Worm (Caenorhabditis elegans) whole organism, L1 larva: ENCODE results near the gene smg-8.

Experiments used
- C04F5.9 ChIP-seq: sonication (generic microtip); optimal IDR thresholded peaks from 2 replicates; lab custom pipeline; 2016; ENCODE audit warnings: missing genetic modification characterization, missing compliant biosample characterization
- aha-1 ChIP-seq: fragments of 150-350 bp; optimal IDR thresholded peaks from 2 replicates; lab custom pipeline; 2014; ENCODE audit warnings: missing biosample characterization, missing genetic modification characterization
- aly-2 ChIP-seq: fragments of 150-350 bp; optimal IDR thresholded peaks from 2 replicates; lab custom pipeline; 2014; ENCODE audit warnings: missing biosample characterization, missing genetic modification characterization
- ama-1 ChIP-seq: fragments of 150-350 bp; optimal IDR thresholded peaks from 2 replicates; lab custom pipeline; 2014
- ceh-8 ChIP-seq: fragments of 200-800 bp; sonication (Bioruptor generic); optimal IDR thresholded peaks from 2 replicates; lab custom pipeline; 2018; ENCODE audit warnings: mild to moderate bottlenecking, missing genetic modification characterization, moderate library complexity, missing compliant biosample characterization
- ceh-88 ChIP-seq: fragments of 200-800 bp; sonication (Bioruptor generic); IDR thresholded peaks from 2 replicates; pipeline ENCODE4 v1.3.6; 2022; ENCODE audit warnings: missing genetic modification characterization, missing compliant biosample characterization
- ces-1 ChIP-seq: fragments of 150-350 bp; optimal IDR thresholded peaks from 2 replicates; lab custom pipeline; 2014; ENCODE audit warnings: missing biosample characterization, missing genetic modification reagents, missing genetic modification characterization
- dpl-1 ChIP-seq, 3 experiments: fragments of 150-350 bp in 2 of 3; sonication (generic microtip) in 1 of 3; optimal IDR thresholded peaks; 2 replicates each; lab custom pipeline; 2014 to 2017; ENCODE audit warnings: missing biosample characterization in 3 of 3, missing genetic modification characterization in 3 of 3, missing genetic modification reagents in 3 of 3
- dsc-1 ChIP-seq: sonication (generic microtip); optimal IDR thresholded peaks from 2 replicates; lab custom pipeline; 2016; ENCODE audit warnings: mild to moderate bottlenecking, missing genetic modification characterization, missing compliant biosample characterization
- efl-1 ChIP-seq, 4 experiments: fragments of 150-350 bp; optimal IDR thresholded peaks in 3 of 4; peaks in 1 of 4; 1 replicate in 1 of 4; 2 replicates in 3 of 4; lab custom pipeline; 2014; ENCODE audit warnings: missing biosample characterization in 2 of 4, missing genetic modification characterization in 2 of 4, missing genetic modification reagents in 2 of 4
- ets-5 ChIP-seq: fragments of 200-800 bp; sonication (Bioruptor generic); IDR thresholded peaks from 2 replicates; pipeline ENCODE4 v1.3.6; 2022; ENCODE audit warnings: missing genetic modification characterization, missing compliant biosample characterization
- fkh-10 ChIP-seq: sonication (generic microtip); optimal IDR thresholded peaks from 2 replicates; lab custom pipeline; 2017; ENCODE audit warnings: missing biosample characterization, missing genetic modification reagents, missing genetic modification characterization
- hlh-4 ChIP-seq: sonication (generic microtip); optimal IDR thresholded peaks from 2 replicates; lab custom pipeline; 2016; ENCODE audit warnings: mild to moderate bottlenecking, missing genetic modification characterization, missing compliant biosample characterization
- hpl-2 ChIP-seq: fragments of 150-350 bp; optimal IDR thresholded peaks from 2 replicates; lab custom pipeline; 2014; ENCODE audit warnings: missing biosample characterization, missing genetic modification reagents, missing genetic modification characterization
- isw-1 ChIP-seq: fragments of 200-800 bp; sonication (Bioruptor generic); IDR thresholded peaks from 2 replicates; pipeline ENCODE4 v1.3.6; 2022; ENCODE audit warnings: missing genetic modification characterization, missing compliant biosample characterization
- jun-1 ChIP-seq: fragments of 150-350 bp; optimal IDR thresholded peaks from 2 replicates; lab custom pipeline; 2014; ENCODE audit warnings: missing biosample characterization, missing genetic modification reagents, missing genetic modification characterization
- lin-35 ChIP-seq, 2 experiments: fragments of 150-350 bp; optimal IDR thresholded peaks; 2 replicates each; lab custom pipeline; 2014; ENCODE audit warnings: missing biosample characterization in 2 of 2, missing genetic modification characterization in 2 of 2, missing genetic modification reagents in 2 of 2
- lir-3 ChIP-seq: sonication (generic microtip); optimal IDR thresholded peaks from 2 replicates; lab custom pipeline; 2016; ENCODE audit warnings: mild to moderate bottlenecking, missing genetic modification characterization, moderate library complexity, missing compliant biosample characterization; ENCODE audit not compliant: poor library complexity
- lsy-2 ChIP-seq, 2 experiments: fragments of 150-350 bp; optimal IDR thresholded peaks; 2 replicates each; lab custom pipeline; 2014; ENCODE audit warnings: missing biosample characterization in 2 of 2, missing genetic modification characterization in 2 of 2
- mdl-1 ChIP-seq, 2 experiments: fragments of 150-350 bp; optimal IDR thresholded peaks; 2 replicates each; lab custom pipeline; 2014 to 2017; ENCODE audit warnings: missing biosample characterization in 2 of 2, missing genetic modification characterization in 2 of 2, inconsistent platforms in 1 of 2
- nhr-11 ChIP-seq: fragments of 150-350 bp; optimal IDR thresholded peaks from 2 replicates; lab custom pipeline; 2014; ENCODE audit warnings: missing biosample characterization, missing genetic modification characterization
- nhr-12 ChIP-seq: sonication (generic microtip); optimal IDR thresholded peaks from 2 replicates; lab custom pipeline; 2017; ENCODE audit warnings: missing biosample characterization, missing genetic modification characterization
- nhr-237 ChIP-seq: fragments of 150-350 bp; optimal IDR thresholded peaks from 2 replicates; lab custom pipeline; 2014; ENCODE audit warnings: missing biosample characterization, missing genetic modification characterization
- nhr-28 ChIP-seq: fragments of 150-350 bp; optimal IDR thresholded peaks from 2 replicates; lab custom pipeline; 2014; ENCODE audit warnings: missing biosample characterization, missing genetic modification characterization
- nhr-76 ChIP-seq: sonication (generic microtip); optimal IDR thresholded peaks from 2 replicates; lab custom pipeline; 2017; ENCODE audit warnings: missing biosample characterization, missing genetic modification characterization
- nhr-84 ChIP-seq: sonication (generic microtip); optimal IDR thresholded peaks from 2 replicates; lab custom pipeline; 2017; ENCODE audit warnings: missing biosample characterization, missing genetic modification characterization
- nhr-85 ChIP-seq: sonication (generic microtip); peaks from one replicate; lab custom pipeline; 2016; ENCODE audit warnings: missing genetic modification characterization, inconsistent platforms, missing compliant biosample characterization
- pag-3 ChIP-seq: sonication (generic microtip); optimal IDR thresholded peaks from 2 replicates; lab custom pipeline; 2017; ENCODE audit warnings: missing genetic modification characterization, mild to moderate bottlenecking, missing compliant biosample characterization, antibody characterized with exemption, borderline replicate concordance; ENCODE audit not compliant: insufficient read depth
- pqm-1 ChIP-seq: sonication (generic microtip); optimal IDR thresholded peaks from 3 replicates; lab custom pipeline; 2017; ENCODE audit warnings: missing biosample characterization, missing genetic modification characterization
- snpc-4 ChIP-seq: fragments of 150-350 bp; optimal IDR thresholded peaks from 2 replicates; lab custom pipeline; 2014; ENCODE audit warnings: missing biosample characterization, missing genetic modification characterization
- sox-4 ChIP-seq: sonication (generic microtip); optimal IDR thresholded peaks from 2 replicates; lab custom pipeline; 2016; ENCODE audit warnings: missing genetic modification characterization, missing compliant biosample characterization
- sptf-1 ChIP-seq: fragments of 150-350 bp; optimal IDR thresholded peaks from 2 replicates; lab custom pipeline; 2014; ENCODE audit warnings: missing biosample characterization, missing genetic modification characterization
- swsn-7 ChIP-seq: sonication (generic microtip); optimal IDR thresholded peaks from 2 replicates; lab custom pipeline; 2016; ENCODE audit warnings: missing genetic modification characterization, missing compliant biosample characterization
- tlp-1 ChIP-seq: fragments of 150-350 bp; optimal IDR thresholded peaks from 2 replicates; lab custom pipeline; 2014; ENCODE audit warnings: missing biosample characterization, missing genetic modification characterization
- unc-130 ChIP-seq: fragments of 150-350 bp; optimal IDR thresholded peaks from 2 replicates; lab custom pipeline; 2017; ENCODE audit warnings: missing biosample characterization, missing genetic modification characterization, inconsistent platforms
- unc-86 ChIP-seq: sonication (generic microtip); optimal IDR thresholded peaks from 2 replicates; lab custom pipeline; 2016; ENCODE audit warnings: missing genetic modification characterization, missing compliant biosample characterization
- unc-98 ChIP-seq: fragments of 200-800 bp; sonication (Bioruptor generic); IDR thresholded peaks from 2 replicates; pipeline ENCODE4 v1.3.6; 2022; ENCODE audit warnings: missing genetic modification characterization, missing compliant biosample characterization
- zag-1 ChIP-seq: fragments of 150-350 bp; optimal IDR thresholded peaks from 2 replicates; lab custom pipeline; 2014; ENCODE audit warnings: missing biosample characterization, missing genetic modification characterization

The smg-8 gene

DNA sequence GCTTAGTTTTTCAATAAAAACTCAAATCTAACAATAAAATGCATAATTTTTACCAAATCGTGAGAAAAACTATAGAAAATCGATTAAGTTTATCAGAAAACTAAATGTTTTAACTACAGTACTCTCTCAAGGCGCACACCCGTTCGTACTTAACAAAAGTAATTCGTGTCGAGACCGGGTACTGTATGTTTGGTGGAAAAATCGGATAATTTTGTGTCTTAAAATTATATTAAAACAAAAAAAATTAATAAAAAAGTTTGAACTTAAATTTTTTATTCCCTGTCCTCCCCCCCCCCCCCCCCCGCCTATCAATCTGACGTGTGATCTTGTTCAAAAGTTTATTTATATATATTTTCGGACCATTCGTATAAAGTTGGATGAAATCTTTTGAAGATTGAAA is 32.9 kb upstream of the smg-8 start, which contains the start of gene F26H11.4:
TSS of gene F26H11.4 (plus strand) at position 301 of the 400 bp plus-strand sequence.
- no peak for TF ChIP-seq fkh-10 (GFP tag; lab: Kevin White, UChicago)
- TF ChIP-seq swsn-7 (tag; lab: Kevin White, UChicago) = no peak
- peak; percentile 15 for TF ChIP-seq nhr-85

DNA sequence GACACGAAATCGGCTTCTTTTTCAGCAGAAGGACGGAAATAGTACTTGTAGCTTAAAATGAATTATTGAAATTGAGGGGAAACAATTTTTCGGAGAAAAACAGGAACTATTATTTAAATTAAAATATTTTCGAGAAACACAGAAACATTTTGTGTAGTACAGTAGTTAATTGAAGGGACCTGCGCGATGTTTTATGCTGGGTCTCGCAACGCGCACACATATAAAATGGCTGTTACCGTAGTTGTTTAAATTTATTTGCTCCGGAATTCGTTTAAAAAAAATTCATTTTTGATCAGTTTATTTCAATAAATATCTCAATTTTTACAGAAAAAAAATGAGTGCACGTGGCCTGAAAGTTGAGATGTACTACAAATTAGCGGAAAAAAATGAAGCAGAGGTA is 30.4 kb upstream of the smg-8 start, which contains the start of gene dsb-2:
TSS of gene dsb-2 (plus strand) at position 328 of the 400 bp plus-strand sequence.
- TF ChIP-seq nhr-85 (peak; percentile 20), unc-130 (tag; lab: Kevin White, UChicago) (no peak)
- TF ChIP-seq, all 84 proteins: peak for 1

DNA sequence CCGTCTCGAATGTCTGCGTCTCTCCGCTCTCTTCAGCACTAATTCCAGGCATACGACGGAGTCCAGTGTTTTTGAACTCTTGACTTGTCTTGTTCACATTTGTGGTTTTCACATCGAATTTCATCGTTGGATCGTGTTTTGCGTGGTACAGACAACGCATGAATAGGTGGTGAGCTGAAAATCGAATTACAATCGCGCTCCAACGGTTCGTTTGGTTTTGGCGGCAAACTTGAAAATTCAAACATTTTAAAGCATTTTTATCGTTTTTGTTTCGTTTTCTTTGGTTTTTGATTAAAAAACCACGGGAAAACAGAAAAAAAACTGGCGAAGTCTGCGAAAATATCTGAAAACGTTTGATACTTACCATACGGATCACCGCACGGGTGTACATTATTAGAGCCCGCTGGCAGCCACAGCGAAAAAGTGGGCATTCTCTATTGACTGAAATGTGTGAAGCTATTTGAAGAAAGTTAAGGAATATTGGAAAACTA is 28.1 kb upstream of the smg-8 start, which contains the start of gene exl-1:
TSS of gene exl-1 (minus strand) at position 441 of the 491 bp plus-strand sequence.
- TF ChIP-seq nhr-12 (no peak), aha-1 (tag; lab: Kevin White, UChicago) (no peak), lsy-2 (tag; optimal IDR thresholded peaks at IDR 0.05; lab: Kevin White, UChicago) (peak in 1 of 2 experiments; percentile 29), dpl-1 (GFP tag; optimal IDR thresholded peaks at IDR 0.05; lab: Kevin White, UChicago) (peak; percentile 22 to 67 (median 58)), pqm-1 (tag; lab: Kevin White, UChicago) (no peak), aly-2 (no peak), nhr-84 (tag; lab: Kevin White, UChicago) (no peak), mdl-1 (tag; optimal IDR thresholded peaks at IDR 0.05; lab: Kevin White, UChicago) (no peak), sptf-1 (tag; lab: Kevin White, UChicago) (no peak), hlh-4 (tag; lab: Kevin White, UChicago) (no peak), C04F5.9 (no peak), tlp-1 (no peak), jun-1 (no peak), lir-3 (tag; lab: Kevin White, UChicago) (no peak), unc-86 (tag; lab: Kevin White, UChicago) (no peak), sox-4 (tag; lab: Kevin White, UChicago) (no peak), ets-5 (GFP tag; lab: Robert Waterston, UW) (no peak), isw-1 (no peak), zag-1 (no peak), ama-1 (no peak), lin-35 (GFP tag; optimal IDR thresholded peaks at IDR 0.05; lab: Kevin White, UChicago) (peak; percentile 48 to 89), ceh-88 (no peak), pag-3 (tag; lab: Kevin White, UChicago) (no peak), hpl-2 (no peak), nhr-28 (no peak), nhr-76 (no peak), efl-1 (optimal IDR thresholded peaks at IDR 0.05; lab: Kevin White, UChicago) (peak; percentile 69 to 82), efl-1 (GFP tag; optimal IDR thresholded peaks at IDR 0.05 in 1 of 2; lab: Kevin White, UChicago) (peak; percentile 71 to 96), snpc-4 (tag; lab: Kevin White, UChicago) (no peak), dsc-1 (tag; lab: Kevin White, UChicago) (no peak), ces-1 (GFP tag; lab: Kevin White, UChicago) (no peak), unc-130 (tag; lab: Kevin White, UChicago) (no peak)

DNA sequence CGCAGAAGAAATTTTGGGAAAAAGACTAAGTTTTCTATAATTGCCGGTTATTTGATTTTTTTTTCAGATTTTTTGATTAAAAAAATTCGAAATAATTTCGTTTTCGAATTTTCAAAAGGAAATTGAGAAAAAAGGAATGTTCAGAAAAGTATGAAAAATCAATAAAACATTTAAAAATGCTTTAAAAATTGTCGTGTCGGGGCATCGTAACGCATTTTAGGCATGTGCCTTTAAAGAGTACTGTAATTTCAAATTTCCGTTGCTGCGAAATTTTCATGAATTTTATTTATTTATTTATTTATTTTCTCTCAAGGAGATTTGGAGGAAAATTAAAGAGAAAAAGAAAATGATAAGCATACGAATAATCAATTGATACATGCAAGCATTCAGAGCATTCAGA is 27.5 kb upstream of the smg-8 start:
- TF ChIP-seq nhr-237 (tag; lab: Kevin White, UChicago) (no peak), nhr-11 (tag; lab: Kevin White, UChicago) (no peak), unc-98 (GFP tag; lab: Robert Waterston, UW) (no peak), ceh-8 (GFP tag; lab: Kevin White, UChicago) (no peak)
